Fruit fly (Drosophila melanogaster) whole organism, embryonic: ENCODE measurements around the gene prtp.

Experiments used
- Abd-B ChIP-seq: fragments of 200-800 bp; sonication (Bioruptor generic); optimal IDR thresholded peaks from 2 replicates; lab custom pipeline; 2018; ENCODE audit warnings: missing biosample characterization, mild to moderate bottlenecking, missing genetic modification characterization, moderate library complexity
- Asciz ChIP-seq: fragments of 200-800 bp; sonication (Bioruptor generic); optimal IDR thresholded peaks from 2 replicates; lab custom pipeline; 2017; ENCODE audit warnings: missing biosample characterization, mild to moderate bottlenecking, missing genetic modification characterization, missing genetic modification reagents
- Atf3 ChIP-seq: fragments of 200-800 bp; sonication (Bioruptor generic); optimal IDR thresholded peaks from 3 replicates; lab custom pipeline; 2016; ENCODE audit warnings: missing biosample characterization, missing genetic modification characterization
- Atf6 ChIP-seq: fragments of 200-800 bp; sonication (Bioruptor generic); IDR thresholded peaks from 2 replicates; pipeline ENCODE4 v1.3.6; 2022; ENCODE audit warnings: missing biosample characterization, missing genetic modification characterization
- Awh ChIP-seq: fragments of 200-800 bp; sonication (Bioruptor generic); IDR thresholded peaks from 2 replicates; pipeline ENCODE4, ENCODE4 v1.3.6; 2022; ENCODE audit warnings: missing biosample characterization, missing genetic modification characterization
- CG10979 ChIP-seq: fragments of 200-800 bp; sonication (Bioruptor generic); optimal IDR thresholded peaks from 2 replicates; lab custom pipeline; 2018; ENCODE audit warnings: missing biosample characterization, mild to moderate bottlenecking, missing genetic modification characterization, moderate library complexity
- CG12769 ChIP-seq: fragments of 200-800 bp; sonication (Bioruptor generic); optimal IDR thresholded peaks from 2 replicates; lab custom pipeline; 2019; ENCODE audit warnings: missing biosample characterization, mild to moderate bottlenecking, missing genetic modification characterization, moderate library complexity
- CG14860 ChIP-seq: fragments of 200-800 bp; sonication (Bioruptor generic); IDR thresholded peaks from 3 replicates; pipeline ENCODE4 v1.3.6; 2022; ENCODE audit warnings: missing biosample characterization, missing genetic modification characterization; ENCODE audit not compliant: partially characterized antibody
- CG15073 ChIP-seq: fragments of 200-800 bp; sonication (Bioruptor generic); optimal IDR thresholded peaks from 2 replicates; lab custom pipeline; 2016; ENCODE audit warnings: missing biosample characterization, missing genetic modification characterization
- CG1529 ChIP-seq: fragments of 200-800 bp; sonication (Bioruptor generic); optimal IDR thresholded peaks from 3 replicates; lab custom pipeline; 2018; ENCODE audit warnings: missing biosample characterization, missing genetic modification characterization
- CG15514 ChIP-seq: fragments of 200-800 bp; sonication (Bioruptor generic); optimal IDR thresholded peaks from 3 replicates; lab custom pipeline; 2017; ENCODE audit warnings: missing biosample characterization, missing genetic modification characterization, mild to moderate bottlenecking, moderate library complexity, missing genetic modification reagents
- CG31388 ChIP-seq: fragments of 200-800 bp; sonication (Bioruptor generic); optimal IDR thresholded peaks from 2 replicates; lab custom pipeline; 2016; ENCODE audit warnings: missing biosample characterization, missing genetic modification characterization
- CG33557 ChIP-seq: fragments of 200-800 bp; sonication (Bioruptor generic); optimal IDR thresholded peaks from 2 replicates; lab custom pipeline; 2019; ENCODE audit warnings: missing biosample characterization, mild to moderate bottlenecking, missing genetic modification characterization, moderate library complexity
- CG4282 ChIP-seq: fragments of 200-800 bp; sonication (Bioruptor generic); optimal IDR thresholded peaks from 2 replicates; lab custom pipeline; 2016; ENCODE audit warnings: missing biosample characterization, missing genetic modification characterization
- CG4328 ChIP-seq: fragments of 200-800 bp; sonication (Bioruptor generic); optimal IDR thresholded peaks from 3 replicates; lab custom pipeline; 2017; ENCODE audit warnings: missing biosample characterization, missing genetic modification reagents, missing genetic modification characterization
- CG4360 ChIP-seq: fragments of 200-800 bp; sonication (Bioruptor generic); IDR thresholded peaks from 2 replicates; pipeline ENCODE4 v1.3.6; 2022; ENCODE audit warnings: missing biosample characterization, missing genetic modification characterization
- CG4424 ChIP-seq: fragments of 200-800 bp; sonication (Bioruptor generic); optimal IDR thresholded peaks from 3 replicates; lab custom pipeline; 2016; ENCODE audit warnings: missing biosample characterization, missing genetic modification characterization
- CG4707 ChIP-seq: fragments of 200-800 bp; sonication (Bioruptor generic); optimal IDR thresholded peaks from 2 replicates; lab custom pipeline; 2018; ENCODE audit warnings: missing biosample characterization, mild to moderate bottlenecking, missing genetic modification characterization, moderate library complexity
- CG4730 ChIP-seq: fragments of 200-800 bp; sonication (Bioruptor generic); IDR thresholded peaks from 2 replicates; pipeline ENCODE4 v1.3.6; 2022; ENCODE audit warnings: missing biosample characterization, missing genetic modification characterization
- CG5953 ChIP-seq: fragments of 200-800 bp; sonication (Bioruptor generic); IDR thresholded peaks from 2 replicates; pipeline ENCODE4 v1.3.6; 2022; ENCODE audit warnings: missing biosample characterization, missing genetic modification characterization
- CG7745 ChIP-seq: fragments of 200-800 bp; sonication (Bioruptor generic); optimal IDR thresholded peaks from 2 replicates; lab custom pipeline; 2018; ENCODE audit warnings: missing biosample characterization, mild to moderate bottlenecking, missing genetic modification characterization, moderate library complexity
- CG7987 ChIP-seq: fragments of 200-800 bp; sonication (Bioruptor generic); optimal IDR thresholded peaks from 2 replicates; lab custom pipeline; 2018; ENCODE audit warnings: missing biosample characterization, mild to moderate bottlenecking, missing genetic modification characterization, moderate library complexity
- CG8944 ChIP-seq: fragments of 200-800 bp; sonication (Bioruptor generic); optimal IDR thresholded peaks from 3 replicates; lab custom pipeline; 2016; ENCODE audit warnings: missing biosample characterization, missing genetic modification characterization
- CG9797 ChIP-seq: fragments of 200-800 bp; sonication (Bioruptor generic); optimal IDR thresholded peaks from 3 replicates; lab custom pipeline; 2018; ENCODE audit warnings: missing biosample characterization, mild to moderate bottlenecking, missing genetic modification characterization
- Dad ChIP-seq: fragments of 200-800 bp; sonication (Bioruptor generic); optimal IDR thresholded peaks from 3 replicates; lab custom pipeline; 2016; ENCODE audit warnings: missing biosample characterization, missing genetic modification characterization
- ERR ChIP-seq: fragments of 200-800 bp; sonication (Bioruptor generic); optimal IDR thresholded peaks from 2 replicates; lab custom pipeline; 2016; ENCODE audit warnings: missing biosample characterization, missing genetic modification characterization
- NFAT ChIP-seq: fragments of 200-800 bp; sonication (Bioruptor generic); IDR thresholded peaks from 2 replicates; pipeline ENCODE4 v1.3.6; 2022; ENCODE audit warnings: missing biosample characterization, missing genetic modification characterization
- NfI ChIP-seq: fragments of 200-800 bp; sonication (Bioruptor generic); optimal IDR thresholded peaks from 3 replicates; lab custom pipeline; 2018; ENCODE audit warnings: missing biosample characterization, mild to moderate bottlenecking, missing genetic modification characterization, moderate library complexity
- Optix ChIP-seq: fragments of 200-800 bp; sonication (Bioruptor generic); IDR thresholded peaks from 3 replicates; pipeline ENCODE4 v1.3.6; 2022; ENCODE audit warnings: missing biosample characterization, missing genetic modification characterization
- Spps ChIP-seq: fragments of 200-800 bp; sonication (Bioruptor generic); optimal IDR thresholded peaks from 2 replicates; lab custom pipeline; 2018; ENCODE audit warnings: missing biosample characterization, mild to moderate bottlenecking, missing genetic modification characterization
- Ssrp ChIP-seq: fragments of 200-800 bp; sonication (Bioruptor generic); optimal IDR thresholded peaks from 2 replicates; lab custom pipeline; 2018; ENCODE audit warnings: missing biosample characterization, mild to moderate bottlenecking, missing genetic modification characterization, moderate library complexity
- Trl ChIP-seq, 3 experiments: fragments of >200 bp in 2 of 3; fragments of 200-800 bp in 1 of 3; sonication (Bioruptor generic) in 1 of 3; optimal IDR thresholded peaks; 2 replicates in 1 of 3; 3 replicates in 2 of 3; lab custom pipeline; 2016 to 2017; ENCODE audit warnings: missing biosample characterization in 1 of 3, missing genetic modification characterization in 1 of 3
- al ChIP-seq: fragments of 200-800 bp; sonication (Bioruptor generic); IDR thresholded peaks from 2 replicates; pipeline ENCODE4 v1.3.6; 2022; ENCODE audit warnings: missing biosample characterization, missing genetic modification characterization
- cg ChIP-seq: fragments of 200-800 bp; sonication (Bioruptor generic); optimal IDR thresholded peaks from 3 replicates; lab custom pipeline; 2019; ENCODE audit warnings: missing biosample characterization, mild to moderate bottlenecking, missing genetic modification characterization, moderate library complexity
- hbn ChIP-seq: fragments of 200-800 bp; sonication (Bioruptor generic); IDR thresholded peaks from 2 replicates; pipeline ENCODE4 v1.3.6; 2022; ENCODE audit warnings: missing biosample characterization, missing genetic modification characterization; ENCODE audit not compliant: partially characterized antibody
- org-1 ChIP-seq: fragments of 200-800 bp; sonication (Bioruptor generic); optimal IDR thresholded peaks from 2 replicates; lab custom pipeline; 2017; ENCODE audit warnings: missing biosample characterization, missing genetic modification characterization
- rib ChIP-seq: fragments of 200-800 bp; sonication (Bioruptor generic); IDR thresholded peaks from 2 replicates; pipeline ENCODE4 v1.3.6; 2022; ENCODE audit warnings: missing biosample characterization, missing genetic modification characterization
- run ChIP-seq: fragments of 200-800 bp; sonication (Bioruptor generic); optimal IDR thresholded peaks from 3 replicates; lab custom pipeline; 2018; ENCODE audit warnings: missing biosample characterization, mild to moderate bottlenecking, missing genetic modification characterization
- sc ChIP-seq, 3 experiments: fragments of >200 bp in 2 of 3; fragments of 200-800 bp in 1 of 3; sonication (Bioruptor generic) in 1 of 3; optimal IDR thresholded peaks; 2 replicates in 2 of 3; 3 replicates in 1 of 3; lab custom pipeline; 2017; ENCODE audit warnings: mild to moderate bottlenecking in 1 of 3, missing biosample characterization in 1 of 3, missing genetic modification characterization in 1 of 3, missing genetic modification reagents in 1 of 3
- sd ChIP-seq: fragments of 200-800 bp; sonication (Bioruptor generic); optimal IDR thresholded peaks from 3 replicates; lab custom pipeline; 2018; ENCODE audit warnings: missing biosample characterization, mild to moderate bottlenecking, missing genetic modification characterization, moderate library complexity
- sens ChIP-seq: fragments of 200-800 bp; sonication (Bioruptor generic); peaks from one replicate; lab custom pipeline; 2016; ENCODE audit warnings: missing biosample characterization, missing genetic modification characterization
- sens-2 ChIP-seq: fragments of 200-800 bp; sonication (Bioruptor generic); IDR thresholded peaks from 2 replicates; pipeline ENCODE4 v1.3.6; 2022; ENCODE audit warnings: missing biosample characterization, missing genetic modification characterization
- sob ChIP-seq: fragments of 200-800 bp; sonication (Bioruptor generic); IDR thresholded peaks from 2 replicates; pipeline ENCODE4 v1.3.6; 2022; ENCODE audit warnings: missing biosample characterization, missing genetic modification characterization
- tap ChIP-seq: fragments of 200-800 bp; optimal IDR thresholded peaks from 3 replicates; lab custom pipeline; 2019; ENCODE audit warnings: missing biosample characterization, mild to moderate bottlenecking, missing genetic modification characterization, moderate library complexity
- tin ChIP-seq: fragments of 200-800 bp; sonication (Bioruptor generic); optimal IDR thresholded peaks from 3 replicates; lab custom pipeline; 2016; ENCODE audit warnings: missing biosample characterization, missing genetic modification characterization
- tll ChIP-seq, 2 experiments: fragments of 200-800 bp in 1 of 2; fragments of >200 bp in 1 of 2; sonication (Bioruptor generic) in 1 of 2; optimal IDR thresholded peaks; 2 replicates each; lab custom pipeline; 2017 to 2019; ENCODE audit warnings: missing biosample characterization in 2 of 2, missing genetic modification characterization in 2 of 2, mild to moderate bottlenecking in 1 of 2, moderate library complexity in 1 of 2
- twi ChIP-seq: fragments of 200-800 bp; optimal IDR thresholded peaks from 2 replicates; lab custom pipeline; 2019; ENCODE audit warnings: missing biosample characterization, mild to moderate bottlenecking, missing genetic modification characterization, moderate library complexity
- vfl ChIP-seq: fragments of 200-800 bp; sonication (Bioruptor generic); optimal IDR thresholded peaks from 2 replicates; lab custom pipeline; 2016; ENCODE audit warnings: missing biosample characterization, missing genetic modification characterization

The prtp gene

DNA sequence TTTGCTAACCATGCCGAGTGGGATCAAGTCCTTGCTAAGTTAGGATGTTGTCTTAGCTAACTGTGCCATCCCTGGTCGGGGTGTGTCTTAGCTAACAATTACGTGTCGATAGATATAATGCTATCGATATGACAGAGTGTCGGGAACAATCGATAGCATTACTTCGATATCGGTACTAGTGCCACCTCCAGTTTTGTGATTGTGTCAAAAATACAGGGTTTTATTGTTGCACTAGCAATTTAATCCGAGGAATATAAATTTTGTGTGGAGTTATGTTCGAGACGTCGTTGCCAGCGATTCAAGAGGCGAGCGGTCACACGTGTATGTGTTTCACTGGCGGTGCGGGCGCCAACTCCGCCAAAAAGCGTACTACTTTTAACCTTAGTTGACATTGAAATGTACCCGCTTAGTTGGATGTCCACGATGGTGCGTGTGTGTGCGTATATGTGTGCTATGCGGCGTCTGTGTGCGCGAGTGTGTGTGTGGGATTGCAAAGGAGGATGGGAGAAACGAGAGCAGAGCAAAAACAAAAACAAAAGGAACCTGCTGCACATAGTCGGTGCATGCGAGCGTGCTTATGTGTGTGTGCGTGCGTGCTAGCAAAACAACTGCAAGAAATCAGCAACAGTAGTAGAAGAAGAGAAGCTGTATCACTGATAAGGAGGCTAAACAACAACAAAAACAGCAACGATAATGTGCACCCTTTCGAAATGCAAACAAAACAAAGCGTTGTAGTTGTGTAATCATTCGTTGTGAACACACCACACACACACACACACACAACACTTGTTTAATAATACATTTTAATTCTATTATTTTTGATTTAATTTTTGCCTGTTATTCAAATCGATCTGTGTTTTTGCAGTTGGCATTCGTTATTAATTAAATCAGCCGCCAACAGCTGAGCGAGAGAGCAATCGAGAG is 21.3 kb upstream of the prtp start, which contains the start of gene PhKgamma (continued):
- TF ChIP-seq sens-2 (GFP tag; lab: Robert Waterston, UW) (no peak), ERR (peak; percentile 99), CG5953 (no peak), vfl (GFP tag; lab: Kevin White, UChicago) (no peak), CG33557 (no peak), Asciz (GFP tag; lab: Kevin White, UChicago) (no peak), CG10979 (tag; lab: Kevin White, UChicago) (no peak), CG4707 (GFP tag; lab: Kevin White, UChicago) (no peak), CG1529 (no peak), tll (GFP tag; optimal IDR thresholded peaks at IDR 0.05; lab: Kevin White, UChicago) (no peak), NfI (GFP tag; lab: Kevin White, UChicago) (no peak), CG12769 (tag; lab: Kevin White, UChicago) (no peak), CG4328 (GFP tag; lab: Kevin White, UChicago) (no peak), twi (tag; lab: Kevin White, UChicago) (no peak), CG4424 (peak; percentile 16), CG4282 (GFP tag; lab: Kevin White, UChicago) (no peak), CG14860 (GFP tag; lab: Robert Waterston, UW) (peak; percentile 77), rib (GFP tag; lab: Robert Waterston, UW) (peak; percentile 33; the same call in 1 of the 2 replicates), tap (tag; lab: Kevin White, UChicago) (no peak), sens (GFP tag; lab: Kevin White, UChicago) (peak; percentile 80), sd (tag; lab: Kevin White, UChicago) (no peak), org-1 (GFP tag; lab: Kevin White, UChicago) (no peak), CG8944 (GFP tag; lab: Kevin White, UChicago) (no peak), cg (GFP tag; lab: Kevin White, UChicago) (peak; percentile 97), CG4360 (peak; percentile 61), run (tag; lab: Kevin White, UChicago) (no peak), Awh (GFP tag; lab: Robert Waterston, UW) (no peak), Dad (GFP tag; lab: Kevin White, UChicago) (peak; percentile 38), CG31388 (GFP tag; lab: Kevin White, UChicago) (no peak), sc (optimal IDR thresholded peaks at IDR 0.05; lab: Kevin White, UChicago) (no peak), sc (GFP tag; optimal IDR thresholded peaks at IDR 0.05; lab: Kevin White, UChicago) (no peak), sob (GFP tag; lab: Robert Waterston, UW) (peak; percentile 32; the same call in 1 of the 2 replicates), NFAT (GFP tag; lab: Robert Waterston, UW) (peak; percentile 42; the same call in 1 of the 2 replicates), hbn (GFP tag; lab: Robert Waterston, UW) (peak; percentile 86), Ssrp (no peak), CG4730 (no peak), Abd-B (no peak), tin (GFP tag; lab: Kevin White, UChicago) (no peak), CG15514 (GFP tag; lab: Kevin White, UChicago) (peak; percentile 92), Trl (optimal IDR thresholded peaks at IDR 0.05; lab: Kevin White, UChicago) (no peak), Trl (GFP tag; optimal IDR thresholded peaks at IDR 0.05; lab: Kevin White, UChicago) (peak; percentile 11), Atf6 (GFP tag; lab: Robert Waterston, UW) (no peak), al (GFP tag; lab: Robert Waterston, UW) (no peak), CG9797 (GFP tag; lab: Kevin White, UChicago) (peak; percentile 44), Optix (GFP tag; lab: Robert Waterston, UW) (no peak), CG7987 (GFP tag; lab: Kevin White, UChicago) (no peak), Spps (no peak), Atf3 (GFP tag; lab: Kevin White, UChicago) (no peak), CG7745 (tag; lab: Kevin White, UChicago) (no peak), CG15073 (GFP tag; lab: Kevin White, UChicago) (no peak)
